Worm (Caenorhabditis elegans) whole organism, L4/young adult: ENCODE results near the gene ZK262.2.
"Not testable (repeated sequence)": the region's sequence is repeated elsewhere in the genome, so short reads cannot be mapped to it uniquely, and the experiment has no call there.

Experiments
- W03F9.2 ChIP-seq: fragments of 150-350 bp; optimal IDR thresholded peaks from 2 replicates; lab custom pipeline; 2014; ENCODE audit warnings: missing biosample characterization, missing genetic modification characterization
- dao-5 ChIP-seq: sonication (generic microtip); optimal IDR thresholded peaks from 2 replicates; lab custom pipeline; 2016; ENCODE audit warnings: missing genotype, missing genetic modification characterization, moderate library complexity, missing compliant biosample characterization
- him-1 ChIP-seq: sonication (generic microtip); optimal IDR thresholded peaks from 2 replicates; lab custom pipeline; 2016; ENCODE audit warnings: missing genotype, missing genetic modification reagents, missing genetic modification characterization, missing compliant biosample characterization

The ZK262.2 gene

ce11 chrV:18420797-18421196, 8.0 kb upstream of the ZK262.2 start, which contains the start of gene srj-26:
srj-26 (plus strand) TSS chrV:18421097.
- TF ChIP-seq dao-5 (tag; lab: Kevin White, UChicago), result no peak
- no peak for TF ChIP-seq W03F9.2 (tag; lab: Kevin White, UChicago)
- TF ChIP-seq him-1 (tag; lab: Kevin White, UChicago), result no peak

- TF ChIP-seq him-1 (tag; lab: Kevin White, UChicago) (no peak), W03F9.2 (tag; lab: Kevin White, UChicago) (no peak), dao-5 (tag; lab: Kevin White, UChicago) (no peak)
Observed at ce11 chrV:18414051-18414450, 1.3 kb upstream of the ZK262.2 start, which contains the start of gene txt-8. txt-8 (plus strand) TSS chrV:18414351.

DNA sequence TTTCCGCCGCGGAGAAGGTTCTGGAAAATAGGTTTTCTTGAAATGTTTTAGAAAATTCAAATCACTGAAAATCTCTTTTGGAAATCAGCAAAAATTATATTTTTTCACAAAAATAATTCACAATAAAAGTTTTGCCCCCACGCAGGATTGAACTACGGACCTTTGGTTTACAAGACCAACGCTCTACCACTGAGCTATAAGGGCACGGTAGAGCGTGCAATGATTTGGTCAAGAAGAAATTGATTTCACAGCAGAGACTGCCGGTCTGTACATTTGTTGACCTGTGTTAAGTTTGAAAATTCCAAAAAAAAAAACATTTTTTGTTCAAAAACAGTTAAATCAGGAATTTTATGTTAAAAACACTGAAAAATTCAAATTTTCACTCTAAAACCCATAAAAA, 436 bp downstream of the ZK262.2 start:
- TF ChIP-seq W03F9.2 (tag; lab: Kevin White, UChicago) (no peak), dao-5 (tag; lab: Kevin White, UChicago) (no peak), him-1 (tag; lab: Kevin White, UChicago) (no peak)

ce11 chrV:18410142-18410541, 2.6 kb downstream of the ZK262.2 start, which contains the start of gene srh-207:
srh-207 (minus strand) TSS chrV:18410242.
- TF ChIP-seq him-1 (tag; lab: Kevin White, UChicago) (no peak), W03F9.2 (tag; lab: Kevin White, UChicago) (no peak), dao-5 (tag; lab: Kevin White, UChicago) (no peak)

DNA sequence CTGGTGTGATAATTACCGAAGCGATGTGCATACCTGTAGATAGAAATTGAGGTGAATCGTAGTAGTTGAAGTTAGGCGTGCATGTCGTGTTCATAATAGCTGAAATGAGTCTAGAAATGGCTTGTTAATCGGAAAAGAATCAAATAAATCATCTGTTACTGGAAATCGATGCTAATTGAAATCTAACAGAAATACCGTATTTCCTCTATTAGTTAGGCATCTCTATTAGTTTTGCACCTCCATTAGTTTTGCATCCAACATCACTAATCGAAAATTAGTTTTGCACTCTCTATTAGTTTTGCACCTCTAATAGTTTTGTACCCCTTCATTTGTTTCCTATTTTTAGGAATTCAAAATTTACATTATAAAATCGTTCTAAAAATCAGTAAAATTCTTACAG, 8.0 kb downstream of the ZK262.2 start, which contains the start of gene srh-209:
srh-209 (minus strand) TSS at position 101 of the 400 bp plus-strand sequence.
- not testable (repeated sequence) for TF ChIP-seq him-1, W03F9.2, dao-5 (tag; lab: Kevin White, UChicago)

DNA sequence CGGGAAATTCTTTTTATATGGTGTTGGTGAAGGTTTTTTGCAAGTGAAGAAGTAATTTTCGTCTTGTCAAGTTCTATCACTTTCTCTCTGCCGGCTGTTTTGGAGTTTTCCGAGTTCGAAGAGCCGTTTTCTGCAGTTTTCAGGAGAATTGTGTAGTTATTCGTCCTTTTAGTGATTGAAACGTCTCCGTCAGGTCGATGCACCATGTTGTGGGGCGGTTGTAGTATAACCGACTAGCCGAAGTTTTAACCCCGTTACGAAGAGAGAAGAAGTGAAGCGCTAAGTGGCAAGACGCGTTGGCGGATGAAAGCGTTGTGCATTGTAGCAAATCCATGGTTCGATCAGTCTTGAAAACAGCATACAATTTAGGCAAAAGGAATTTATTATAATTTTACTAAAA, 10.0 kb downstream of the ZK262.2 start:
- no peak for TF ChIP-seq dao-5 (tag; lab: Kevin White, UChicago)
- TF ChIP-seq W03F9.2 (tag; lab: Kevin White, UChicago), result no peak
- no peak for TF ChIP-seq him-1 (tag; lab: Kevin White, UChicago)

- TF ChIP-seq W03F9.2 (tag; lab: Kevin White, UChicago) (no peak), him-1 (tag; lab: Kevin White, UChicago) (no peak), dao-5 (tag; lab: Kevin White, UChicago) (no peak)
Observed at ce11 chrV:18397814-18398213, 15.0 kb downstream of the ZK262.2 start, which contains the start of gene Y51A2B.16. Y51A2B.16 (minus strand) TSS chrV:18397914.

ce11 chrV:18395649-18396048, 17.1 kb downstream of the ZK262.2 start, which contains the start of gene Y51A2B.9:
Y51A2B.9 (minus strand) TSS chrV:18395749.
- TF ChIP-seq him-1 (tag; lab: Kevin White, UChicago) (no peak), W03F9.2 (tag; lab: Kevin White, UChicago) (no peak), dao-5 (tag; lab: Kevin White, UChicago) (no peak)

DNA sequence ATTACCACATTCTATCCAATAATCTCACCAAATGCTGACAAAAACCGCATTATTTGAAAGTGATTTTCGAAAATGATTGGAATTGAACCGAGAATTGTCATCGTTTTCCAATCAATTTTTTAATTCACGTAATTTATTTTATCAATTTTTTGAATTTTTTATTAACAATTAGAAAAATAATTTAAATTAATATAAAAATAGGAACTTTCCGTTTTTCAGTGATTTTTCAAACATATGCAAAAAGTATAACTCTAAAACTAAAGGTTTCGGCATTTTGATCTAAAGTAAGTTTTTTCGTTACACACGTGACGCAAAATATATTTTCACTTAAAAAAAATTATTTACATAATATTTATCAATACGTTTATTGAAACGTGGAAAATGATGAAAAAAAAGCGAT, 18.6 kb downstream of the ZK262.2 start, which contains the start of gene Y51A2B.6:
Y51A2B.6 (minus strand) TSS at position 101 of the 400 bp plus-strand sequence.
- no peak for TF ChIP-seq him-1 (tag; lab: Kevin White, UChicago)
- no peak for TF ChIP-seq W03F9.2 (tag; lab: Kevin White, UChicago)
- no peak for TF ChIP-seq dao-5 (tag; lab: Kevin White, UChicago)

ce11 chrV:18389046-18389445, 23.7 kb downstream of the ZK262.2 start, which contains the start of the genes Y51A2B.4 and Y51A2B.5:
Y51A2B.4 (minus strand) TSS chrV:18389146.
Y51A2B.5 (plus strand) TSS chrV:18389277.
- TF ChIP-seq dao-5 (tag; lab: Kevin White, UChicago) (no peak), W03F9.2 (tag; lab: Kevin White, UChicago) (no peak), him-1 (tag; lab: Kevin White, UChicago) (no peak)

DNA sequence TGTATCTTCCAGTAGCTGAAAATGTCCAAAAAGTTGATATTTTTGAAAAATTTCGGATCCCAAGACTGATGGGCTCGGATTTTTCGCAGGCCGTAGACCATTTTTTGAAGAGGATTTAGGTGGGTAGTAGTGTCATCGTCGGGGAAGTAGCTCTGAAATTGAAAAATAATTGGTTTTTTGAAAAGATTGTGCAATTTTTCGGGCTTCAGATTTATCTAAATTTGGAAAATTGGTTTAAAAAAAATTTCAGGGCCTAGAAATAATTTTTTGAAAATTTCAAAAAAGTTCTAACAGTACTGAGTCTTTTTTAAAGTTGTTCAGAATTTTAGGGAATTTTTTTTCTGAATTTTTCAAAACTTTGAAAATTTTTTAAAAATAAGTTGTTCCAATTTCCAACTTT, 30.2 kb downstream of the ZK262.2 start, which contains the start of gene nhr-288:
nhr-288 (minus strand) TSS at position 101 of the 400 bp plus-strand sequence.
- no peak for TF ChIP-seq him-1 (tag; lab: Kevin White, UChicago)
- no peak for TF ChIP-seq dao-5 (tag; lab: Kevin White, UChicago)
- TF ChIP-seq W03F9.2 (tag; lab: Kevin White, UChicago), result no peak

DNA sequence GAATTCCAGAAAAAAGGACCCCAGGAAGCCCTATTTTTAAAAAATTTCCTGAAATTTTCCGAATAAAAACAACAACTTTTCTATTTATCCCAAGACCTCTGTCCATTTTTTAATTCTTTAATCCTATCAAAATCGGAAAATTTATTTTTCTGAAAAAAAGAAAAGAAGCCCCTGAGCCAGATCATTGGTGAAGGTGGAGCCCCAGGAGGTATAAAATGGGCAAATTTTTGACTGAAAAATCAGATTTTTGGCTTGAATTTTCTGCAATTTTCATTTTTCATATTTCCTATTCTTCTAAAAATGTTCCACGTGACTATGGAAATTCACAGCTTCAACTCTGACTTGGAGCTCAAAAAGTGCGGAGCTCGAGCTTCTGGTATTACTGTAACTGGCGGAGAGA, 34.0 kb downstream of the ZK262.2 start, which contains the start of gene Y51A2B.8:
Y51A2B.8 (plus strand) TSS at position 301 of the 400 bp plus-strand sequence.
- TF ChIP-seq W03F9.2 (tag; lab: Kevin White, UChicago) (no peak), dao-5 (tag; lab: Kevin White, UChicago) (no peak), him-1 (tag; lab: Kevin White, UChicago) (no peak)

DNA sequence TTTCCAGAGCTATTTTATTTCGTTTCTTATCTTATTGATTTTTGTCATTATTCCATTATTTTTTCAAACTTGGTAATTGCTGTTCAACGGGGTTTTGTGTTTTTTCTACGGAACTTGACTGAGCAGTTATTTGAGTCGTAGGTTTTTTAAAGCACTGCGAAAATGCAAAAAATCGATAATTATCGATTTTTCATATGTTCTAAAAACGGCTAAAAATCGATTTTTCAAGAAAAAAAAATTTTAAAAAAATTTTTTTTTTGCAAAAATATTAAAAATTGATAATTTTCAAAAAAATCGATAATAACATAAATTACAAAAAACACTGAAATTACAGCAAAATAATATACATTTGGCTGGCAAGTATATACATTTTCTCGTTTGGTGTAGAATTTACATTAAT, 37.2 kb downstream of the ZK262.2 start:
- TF ChIP-seq W03F9.2 (tag; lab: Kevin White, UChicago), result no peak
- TF ChIP-seq him-1 (tag; lab: Kevin White, UChicago), result no peak
- no peak for TF ChIP-seq dao-5 (tag; lab: Kevin White, UChicago)

DNA sequence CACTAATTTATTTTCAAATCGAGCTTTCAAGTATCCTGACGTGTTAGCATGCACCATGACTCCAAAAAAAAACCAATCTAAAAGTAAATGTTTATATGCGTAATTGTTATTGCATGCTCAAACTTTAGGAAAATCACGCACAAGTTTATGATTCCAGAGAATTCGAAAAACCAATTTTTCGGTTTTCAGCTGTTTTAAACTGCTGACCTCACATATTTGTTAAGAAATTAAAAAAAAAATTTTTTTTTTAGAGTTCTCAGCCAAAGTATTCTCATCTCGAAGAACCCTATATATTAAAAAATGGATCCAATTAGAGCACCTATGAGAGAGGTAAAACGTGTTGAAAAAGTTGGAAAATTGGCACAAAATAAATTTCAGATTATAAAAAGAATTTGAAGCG, 38.6 kb downstream of the ZK262.2 start, which contains the start of gene Y51A2B.2:
Y51A2B.2 (plus strand) TSS at position 301 of the 400 bp plus-strand sequence.
- TF ChIP-seq him-1 (tag; lab: Kevin White, UChicago) (no peak), W03F9.2 (tag; lab: Kevin White, UChicago) (no peak), dao-5 (tag; lab: Kevin White, UChicago) (no peak)
